Fruit fly (Drosophila melanogaster): Measurements from ENCODE around the gene Vps60.

Gene Vps60

dm6 chr3L:17656716-17657395 lies 35.4 kb upstream of the Vps60 start:
- no peak for TF ChIP-seq Pif1A (GFP tag; optimal IDR thresholded peaks at IDR 0.05)
- 0 out of 2 replicates have a peak, but pooled peaks have one; percentile 16 for TF ChIP-seq CG32121 (GFP tag; IDR thresholded peaks at IDR 0.05)

dm6 chr3L:17655837-17656308 lies 34.4 kb upstream of the Vps60 start:
- TF ChIP-seq CG14655 (GFP tag; optimal IDR thresholded peaks at IDR 0.05) (no peak), fd96Ca (GFP tag; IDR thresholded peaks at IDR 0.05) (no peak), CG32121 (GFP tag; IDR thresholded peaks at IDR 0.05) (no peak), EcR (GFP tag; optimal IDR thresholded peaks at IDR 0.05) (no peak), Ets98B (GFP tag; IDR thresholded peaks at IDR 0.05) (0 out of 2 replicates have a peak, but pooled peaks have one; percentile 25), CG4496 (GFP tag; IDR thresholded peaks at IDR 0.05) (no peak), CG10348 (GFP tag; IDR thresholded peaks at IDR 0.05) (no peak), CG12605 (GFP tag; IDR thresholded peaks at IDR 0.05) (no peak), Snoo (tag; optimal IDR thresholded peaks at IDR 0.05) (peak; percentile 2), CG8159 (tag; optimal IDR thresholded peaks at IDR 0.05) (no peak), CG17806 (tag; optimal IDR thresholded peaks at IDR 0.05) (no peak), CG8301 (tag; optimal IDR thresholded peaks at IDR 0.05) (no peak), CG9948 (tag; optimal IDR thresholded peaks at IDR 0.05) (no peak)

DNA sequence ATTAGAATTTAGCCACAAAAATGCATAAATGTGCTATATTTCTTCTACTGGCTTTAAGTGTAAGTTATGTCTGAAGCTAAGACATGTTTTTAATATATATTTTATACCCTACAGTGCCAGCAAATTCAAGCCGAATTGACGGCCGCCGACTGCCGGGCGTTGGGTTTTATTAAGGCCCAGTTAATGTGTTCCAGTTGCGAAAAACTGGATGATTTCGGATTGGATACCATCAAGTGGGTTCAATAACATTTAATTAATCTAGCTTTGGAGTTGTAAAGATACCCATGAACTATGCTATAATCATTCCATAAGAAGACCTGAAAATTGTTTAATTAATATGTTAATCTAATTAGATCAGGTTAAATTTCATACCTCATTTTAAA lies 33.2 kb upstream of the Vps60 start:
- TF ChIP-seq CG17806 (tag; optimal IDR thresholded peaks at IDR 0.05) (no peak), Ets98B (GFP tag; IDR thresholded peaks at IDR 0.05) (no peak), Pif1A (GFP tag; optimal IDR thresholded peaks at IDR 0.05) (no peak), D1 (tag; optimal IDR thresholded peaks at IDR 0.05) (no peak), CG10348 (GFP tag; IDR thresholded peaks at IDR 0.05) (no peak), CG9948 (tag; optimal IDR thresholded peaks at IDR 0.05) (no peak), Pif1B (GFP tag; optimal IDR thresholded peaks at IDR 0.05) (no peak), fd96Ca (GFP tag; IDR thresholded peaks at IDR 0.05) (no peak), CG8159 (tag; optimal IDR thresholded peaks at IDR 0.05) (no peak), CG14655 (GFP tag; optimal IDR thresholded peaks at IDR 0.05) (no peak), CG34367 (tag; optimal IDR thresholded peaks at IDR 0.05) (no peak), rn (GFP tag; IDR thresholded peaks at IDR 0.05) (no peak), CG12605 (GFP tag; IDR thresholded peaks at IDR 0.05) (no peak), CG32121 (GFP tag; IDR thresholded peaks at IDR 0.05) (no peak), CG15710 (tag; optimal IDR thresholded peaks at IDR 0.05) (no peak), CG8301 (tag; optimal IDR thresholded peaks at IDR 0.05) (no peak), CG4496 (GFP tag; IDR thresholded peaks at IDR 0.05) (no peak)

DNA sequence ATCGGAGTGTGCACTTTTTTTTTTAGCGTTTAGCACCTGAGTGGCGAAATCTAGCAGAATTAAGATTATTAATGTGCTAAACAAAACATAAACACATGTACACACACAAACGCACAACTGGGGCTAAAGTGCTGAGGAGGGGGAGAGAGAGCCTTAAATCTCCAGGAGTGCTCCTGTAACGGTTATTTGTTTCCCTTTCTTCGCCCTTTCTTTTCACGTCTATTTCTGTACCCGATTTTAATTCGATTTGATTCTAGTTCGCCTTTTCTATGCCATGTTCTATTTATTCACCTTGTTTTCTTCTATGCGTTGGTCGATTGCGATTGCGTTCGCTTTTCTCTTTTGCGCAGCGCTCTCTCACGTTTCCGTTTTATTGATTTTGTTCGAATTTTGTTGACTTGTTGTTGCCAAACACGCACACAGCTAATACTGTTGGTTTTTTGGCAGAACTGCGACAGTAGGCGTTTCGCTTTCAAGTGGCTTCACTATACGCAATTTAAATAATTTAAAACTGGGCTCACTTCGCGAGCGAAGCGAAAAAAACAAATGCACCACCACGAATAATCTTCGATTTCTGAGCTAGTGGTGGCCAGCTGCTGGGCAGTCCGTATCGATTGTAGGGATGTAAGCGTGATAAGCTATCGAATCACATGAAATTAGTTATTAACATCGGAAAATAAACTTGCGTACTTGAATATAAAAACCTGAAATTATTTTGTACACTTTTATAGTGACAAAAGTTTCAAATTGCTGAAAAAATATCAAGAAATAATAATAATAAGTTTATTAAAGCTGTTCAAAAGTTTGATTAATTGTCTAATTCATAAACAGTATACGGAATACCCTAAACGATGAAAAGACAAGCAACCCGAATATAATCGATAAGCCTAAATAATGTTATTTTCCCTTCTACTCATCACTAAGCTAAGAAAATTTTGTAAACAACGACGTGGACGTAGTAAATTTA lies 32.6 kb upstream of the Vps60 start, which contains the start of the genes Krn, Ndfip and CG7484:
Gene Krn (minus strand): TSS at position 580 of the 967 bp plus-strand sequence.
Gene Ndfip (minus strand): TSS at position 580 of the 967 bp plus-strand sequence.
Gene CG7484 (plus strand): TSS at position 917 of the 967 bp plus-strand sequence.
- TF ChIP-seq CG4496 (GFP tag; IDR thresholded peaks at IDR 0.05) = peak; percentile 86; the same call in 2 of the 3 replicates
- TF ChIP-seq CG17806 (tag; optimal IDR thresholded peaks at IDR 0.05) = peak; percentile 79
- peak; percentile 78 for TF ChIP-seq CG14655 (GFP tag; optimal IDR thresholded peaks at IDR 0.05)
- peak; percentile 36 for TF ChIP-seq gl (tag; optimal IDR thresholded peaks at IDR 0.05)
- peak; percentile 74 for TF ChIP-seq Snoo (tag; optimal IDR thresholded peaks at IDR 0.05)
- no peak for TF ChIP-seq EcR (GFP tag; optimal IDR thresholded peaks at IDR 0.05)
- TF ChIP-seq Pif1A (GFP tag; optimal IDR thresholded peaks at IDR 0.05) = peak; percentile 64
- TF ChIP-seq CG32121 (GFP tag; IDR thresholded peaks at IDR 0.05) = peak; percentile 75
- peak; percentile 70 for TF ChIP-seq CG8301 (tag; optimal IDR thresholded peaks at IDR 0.05)
- peak; percentile 70 for TF ChIP-seq CG34367 (tag; optimal IDR thresholded peaks at IDR 0.05)
- no peak for TF ChIP-seq fd96Ca (GFP tag; IDR thresholded peaks at IDR 0.05)
- TF ChIP-seq CG8159 (tag; optimal IDR thresholded peaks at IDR 0.05) = peak; percentile 87
- TF ChIP-seq CG10348 (GFP tag; IDR thresholded peaks at IDR 0.05) = peak; percentile 63
- peak; percentile 82 for TF ChIP-seq CG9948 (tag; optimal IDR thresholded peaks at IDR 0.05)
- peak; percentile 59; the same call in 1 of the 2 replicates for TF ChIP-seq rn (GFP tag; IDR thresholded peaks at IDR 0.05)
- peak; percentile 68 for TF ChIP-seq Pif1B (GFP tag; optimal IDR thresholded peaks at IDR 0.05)
- no peak for TF ChIP-seq CG13204 (GFP tag; optimal IDR thresholded peaks at IDR 0.05)
- peak; percentile 88 for TF ChIP-seq CG15710 (tag; optimal IDR thresholded peaks at IDR 0.05)
- TF ChIP-seq D1 (tag; optimal IDR thresholded peaks at IDR 0.05) = peak; percentile 68
- peak; percentile 65 for TF ChIP-seq Ets98B (GFP tag; IDR thresholded peaks at IDR 0.05)
- TF ChIP-seq CG12605 (GFP tag; IDR thresholded peaks at IDR 0.05) = 0 out of 2 replicates have a peak, but pooled peaks have one; percentile 22

- TF ChIP-seq CG13204 (GFP tag; optimal IDR thresholded peaks at IDR 0.05) (peak; percentile 16), CG34367 (tag; optimal IDR thresholded peaks at IDR 0.05) (no peak), CG10348 (GFP tag; IDR thresholded peaks at IDR 0.05) (no peak), CG8301 (tag; optimal IDR thresholded peaks at IDR 0.05) (no peak), Snoo (tag; optimal IDR thresholded peaks at IDR 0.05) (peak; percentile 34), Ets98B (GFP tag; IDR thresholded peaks at IDR 0.05) (no peak), Pif1B (GFP tag; optimal IDR thresholded peaks at IDR 0.05) (no peak), CG4496 (GFP tag; IDR thresholded peaks at IDR 0.05) (no peak; the same call in 2 of the 3 replicates), CG12605 (GFP tag; IDR thresholded peaks at IDR 0.05) (0 out of 2 replicates have a peak, but pooled peaks have one; percentile 10), fd96Ca (GFP tag; IDR thresholded peaks at IDR 0.05) (no peak), CG15710 (tag; optimal IDR thresholded peaks at IDR 0.05) (no peak), CG32121 (GFP tag; IDR thresholded peaks at IDR 0.05) (no peak), CG17806 (tag; optimal IDR thresholded peaks at IDR 0.05) (no peak), D1 (tag; optimal IDR thresholded peaks at IDR 0.05) (peak; percentile 37), Pif1A (GFP tag; optimal IDR thresholded peaks at IDR 0.05) (peak; percentile 68), rn (GFP tag; IDR thresholded peaks at IDR 0.05) (no peak), CG9948 (tag; optimal IDR thresholded peaks at IDR 0.05) (peak; percentile 29), EcR (GFP tag; optimal IDR thresholded peaks at IDR 0.05) (peak; percentile 57), CG8159 (tag; optimal IDR thresholded peaks at IDR 0.05) (peak; percentile 8), gl (tag; optimal IDR thresholded peaks at IDR 0.05) (no peak), CG14655 (GFP tag; optimal IDR thresholded peaks at IDR 0.05) (no peak)
These were observed 31.7 kb upstream of the Vps60 start for dm6 chr3L:17652878-17653700.
